Fruit fly (Drosophila melanogaster): ENCODE results near the gene Rap1.

DNA sequence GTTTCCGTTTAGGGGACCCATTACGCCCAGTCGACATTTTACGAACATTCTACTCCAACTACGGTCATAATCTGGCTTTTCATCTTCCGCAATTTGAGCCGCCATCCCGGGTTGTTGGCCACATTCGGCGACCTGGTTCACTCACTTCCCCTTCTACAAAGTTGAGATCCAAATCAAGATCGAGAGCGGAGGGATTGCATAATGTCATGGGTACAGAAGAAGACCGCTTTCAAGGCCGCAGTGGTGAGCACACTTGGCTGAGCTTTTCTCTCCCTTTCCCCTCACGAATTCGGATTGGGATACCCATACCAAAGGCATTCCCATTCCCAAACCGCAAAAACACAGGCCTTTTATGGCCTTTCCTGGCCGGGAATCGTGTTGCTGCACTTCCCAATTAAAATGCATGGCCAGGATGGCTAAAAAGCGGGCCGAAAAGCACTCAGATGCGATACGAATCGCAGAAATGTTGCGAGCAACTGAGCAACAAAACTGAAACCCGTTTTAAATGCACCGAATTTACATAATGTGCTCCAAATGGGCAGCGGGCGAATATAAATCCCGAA is 34.1 kb downstream of the Rap1 start:
- TF ChIP-seq Sin3A (optimal IDR thresholded peaks at IDR 0.05): no peak
- no peak for TF ChIP-seq psq (optimal IDR thresholded peaks at IDR 0.05)
- no peak for TF ChIP-seq h (optimal IDR thresholded peaks at IDR 0.05)
